Worm (Caenorhabditis elegans) whole organism, L1 larva: ENCODE results near the gene ZK1307.4.

Source experiments
- C16A3.4 ChIP-seq: fragments of 150-350 bp; optimal IDR thresholded peaks from 2 replicates; lab custom pipeline; 2014; ENCODE audit warnings: missing biosample characterization, missing genetic modification characterization
- C34B4.2 ChIP-seq: sonication (generic microtip); optimal IDR thresholded peaks from 2 replicates; lab custom pipeline; 2017; ENCODE audit warnings: mild to moderate bottlenecking, missing genetic modification characterization, missing compliant biosample characterization
- F16B12.6 ChIP-seq: fragments of 150-350 bp; optimal IDR thresholded peaks from 2 replicates; lab custom pipeline; 2014; ENCODE audit warnings: missing biosample characterization, missing genetic modification characterization
- alr-1 ChIP-seq: fragments of 200-800 bp; sonication (Bioruptor generic); optimal IDR thresholded peaks from 2 replicates; lab custom pipeline; 2018; ENCODE audit warnings: borderline replicate concordance, mild to moderate bottlenecking, missing genetic modification characterization, missing compliant biosample characterization
- aly-2 ChIP-seq: fragments of 150-350 bp; optimal IDR thresholded peaks from 2 replicates; lab custom pipeline; 2014; ENCODE audit warnings: missing biosample characterization, missing genetic modification characterization
- blmp-1 ChIP-seq: fragments of 150-350 bp; optimal IDR thresholded peaks from 2 replicates; lab custom pipeline; 2014; ENCODE audit warnings: missing biosample characterization, missing genetic modification characterization
- ceh-90 ChIP-seq: sonication (generic microtip); optimal IDR thresholded peaks from 2 replicates; lab custom pipeline; 2016; ENCODE audit warnings: missing genetic modification characterization, missing compliant biosample characterization
- dsc-1 ChIP-seq: sonication (generic microtip); optimal IDR thresholded peaks from 2 replicates; lab custom pipeline; 2016; ENCODE audit warnings: mild to moderate bottlenecking, missing genetic modification characterization, missing compliant biosample characterization
- egl-13 ChIP-seq: sonication (generic microtip); optimal IDR thresholded peaks from 2 replicates; lab custom pipeline; 2016; ENCODE audit warnings: missing genotype, missing genetic modification reagents, missing genetic modification characterization, missing compliant biosample characterization
- elt-3 ChIP-seq, 6 experiments: fragments of 150-350 bp in 1 of 6; sonication (generic microtip); optimal IDR thresholded peaks; 2 replicates each; lab custom pipeline; 2017 to 2018; ENCODE audit warnings: missing biosample characterization in 6 of 6, missing genetic modification characterization in 6 of 6, inconsistent platforms in 1 of 6
- fkh-10 ChIP-seq: sonication (generic microtip); optimal IDR thresholded peaks from 2 replicates; lab custom pipeline; 2017; ENCODE audit warnings: missing biosample characterization, missing genetic modification reagents, missing genetic modification characterization
- fkh-4 ChIP-seq: sonication (generic microtip); optimal IDR thresholded peaks from 2 replicates; lab custom pipeline; 2016; ENCODE audit warnings: missing compliant biosample characterization, missing genetic modification characterization, borderline replicate concordance
- fkh-8 ChIP-seq: sonication (generic microtip); optimal IDR thresholded peaks from 2 replicates; lab custom pipeline; 2016; ENCODE audit warnings: mild to moderate bottlenecking, missing genetic modification characterization, missing compliant biosample characterization
- hlh-17 ChIP-seq: fragments of 200-800 bp; sonication (Bioruptor generic); optimal IDR thresholded peaks from 2 replicates; lab custom pipeline; 2018; ENCODE audit warnings: missing genetic modification characterization, mild to moderate bottlenecking, missing compliant biosample characterization, moderate library complexity, borderline replicate concordance
- hlh-4 ChIP-seq: sonication (generic microtip); optimal IDR thresholded peaks from 2 replicates; lab custom pipeline; 2016; ENCODE audit warnings: mild to moderate bottlenecking, missing genetic modification characterization, missing compliant biosample characterization
- isw-1 ChIP-seq: fragments of 200-800 bp; sonication (Bioruptor generic); IDR thresholded peaks from 2 replicates; pipeline ENCODE4 v1.3.6; 2022; ENCODE audit warnings: missing genetic modification characterization, missing compliant biosample characterization
- jun-1 ChIP-seq: fragments of 150-350 bp; optimal IDR thresholded peaks from 2 replicates; lab custom pipeline; 2014; ENCODE audit warnings: missing biosample characterization, missing genetic modification reagents, missing genetic modification characterization
- lin-13 ChIP-seq: fragments of 150-350 bp; optimal IDR thresholded peaks from 2 replicates; lab custom pipeline; 2014; ENCODE audit warnings: missing biosample characterization, missing genetic modification reagents, missing genetic modification characterization
- lin-14 ChIP-seq: fragments of 200-800 bp; sonication (Bioruptor generic); optimal IDR thresholded peaks from 2 replicates; lab custom pipeline; 2018; ENCODE audit warnings: mild to moderate bottlenecking, missing genetic modification characterization, moderate library complexity, missing compliant biosample characterization
- lin-35 ChIP-seq, 2 experiments: fragments of 150-350 bp; optimal IDR thresholded peaks; 2 replicates each; lab custom pipeline; 2014; ENCODE audit warnings: missing biosample characterization in 2 of 2, missing genetic modification characterization in 2 of 2, missing genetic modification reagents in 2 of 2
- lsy-2 ChIP-seq, 2 experiments: fragments of 150-350 bp; optimal IDR thresholded peaks; 2 replicates each; lab custom pipeline; 2014; ENCODE audit warnings: missing biosample characterization in 2 of 2, missing genetic modification characterization in 2 of 2
- mef-2 ChIP-seq: fragments of 150-350 bp; optimal IDR thresholded peaks from 2 replicates; lab custom pipeline; 2014; ENCODE audit warnings: missing biosample characterization, missing genetic modification characterization
- mep-1 ChIP-seq: fragments of 150-350 bp; optimal IDR thresholded peaks from 2 replicates; lab custom pipeline; 2014; ENCODE audit warnings: missing biosample characterization, missing genetic modification characterization
- nhr-11 ChIP-seq: fragments of 150-350 bp; optimal IDR thresholded peaks from 2 replicates; lab custom pipeline; 2014; ENCODE audit warnings: missing biosample characterization, missing genetic modification characterization
- nhr-20 ChIP-seq: sonication (generic microtip); optimal IDR thresholded peaks from 2 replicates; lab custom pipeline; 2016; ENCODE audit warnings: mild to moderate bottlenecking, missing genetic modification characterization, missing compliant biosample characterization
- nhr-28 ChIP-seq: fragments of 150-350 bp; optimal IDR thresholded peaks from 2 replicates; lab custom pipeline; 2014; ENCODE audit warnings: missing biosample characterization, missing genetic modification characterization
- nhr-90 ChIP-seq: sonication (generic microtip); optimal IDR thresholded peaks from 2 replicates; lab custom pipeline; 2016; ENCODE audit warnings: mild to moderate bottlenecking, missing genetic modification characterization, missing compliant biosample characterization; ENCODE audit not compliant: poor library complexity
- pag-3 ChIP-seq: sonication (generic microtip); optimal IDR thresholded peaks from 2 replicates; lab custom pipeline; 2017; ENCODE audit warnings: missing genetic modification characterization, mild to moderate bottlenecking, missing compliant biosample characterization, antibody characterized with exemption, borderline replicate concordance; ENCODE audit not compliant: insufficient read depth
- pax-3 ChIP-seq: fragments of 200-800 bp; sonication (Bioruptor generic); optimal IDR thresholded peaks from 2 replicates; lab custom pipeline; 2018; ENCODE audit warnings: mild to moderate bottlenecking, missing genetic modification characterization, moderate library complexity, missing compliant biosample characterization
- pqm-1 ChIP-seq: sonication (generic microtip); optimal IDR thresholded peaks from 3 replicates; lab custom pipeline; 2017; ENCODE audit warnings: missing biosample characterization, missing genetic modification characterization
- rnt-1 ChIP-seq: sonication (generic microtip); optimal IDR thresholded peaks from 2 replicates; lab custom pipeline; 2016; ENCODE audit warnings: mild to moderate bottlenecking, missing genetic modification characterization, moderate library complexity, missing compliant biosample characterization
- skn-1 ChIP-seq: fragments of 150-350 bp; optimal IDR thresholded peaks from 2 replicates; lab custom pipeline; 2014; ENCODE audit warnings: missing biosample characterization, missing genetic modification characterization
- snu-23 ChIP-seq: sonication (generic microtip); optimal IDR thresholded peaks from 2 replicates; lab custom pipeline; 2016; ENCODE audit warnings: missing genetic modification characterization, missing compliant biosample characterization
- swsn-7 ChIP-seq: sonication (generic microtip); optimal IDR thresholded peaks from 2 replicates; lab custom pipeline; 2016; ENCODE audit warnings: missing genetic modification characterization, missing compliant biosample characterization
- tbx-2 ChIP-seq: sonication (generic microtip); optimal IDR thresholded peaks from 2 replicates; lab custom pipeline; 2016; ENCODE audit warnings: missing genetic modification characterization, missing compliant biosample characterization
- unc-30 ChIP-seq: sonication (generic microtip); optimal IDR thresholded peaks from 2 replicates; lab custom pipeline; 2017; ENCODE audit warnings: missing biosample characterization, missing genetic modification characterization
- unc-62 ChIP-seq: fragments of 150-350 bp; optimal IDR thresholded peaks from 2 replicates; lab custom pipeline; 2014; ENCODE audit warnings: missing biosample characterization, missing genetic modification reagents, missing genetic modification characterization
- zag-1 ChIP-seq: fragments of 150-350 bp; optimal IDR thresholded peaks from 2 replicates; lab custom pipeline; 2014; ENCODE audit warnings: missing biosample characterization, missing genetic modification characterization
- ztf-11 ChIP-seq, 2 experiments: sonication (generic microtip); optimal IDR thresholded peaks; 2 replicates each; lab custom pipeline; 2016 to 2017; ENCODE audit warnings: missing genetic modification characterization in 2 of 2, missing biosample characterization in 1 of 2, missing compliant biosample characterization in 1 of 2
- ztf-4 ChIP-seq: fragments of 150-350 bp; optimal IDR thresholded peaks from 2 replicates; lab custom pipeline; 2014; ENCODE audit warnings: missing biosample characterization, missing genetic modification characterization

Gene ZK1307.4

DNA sequence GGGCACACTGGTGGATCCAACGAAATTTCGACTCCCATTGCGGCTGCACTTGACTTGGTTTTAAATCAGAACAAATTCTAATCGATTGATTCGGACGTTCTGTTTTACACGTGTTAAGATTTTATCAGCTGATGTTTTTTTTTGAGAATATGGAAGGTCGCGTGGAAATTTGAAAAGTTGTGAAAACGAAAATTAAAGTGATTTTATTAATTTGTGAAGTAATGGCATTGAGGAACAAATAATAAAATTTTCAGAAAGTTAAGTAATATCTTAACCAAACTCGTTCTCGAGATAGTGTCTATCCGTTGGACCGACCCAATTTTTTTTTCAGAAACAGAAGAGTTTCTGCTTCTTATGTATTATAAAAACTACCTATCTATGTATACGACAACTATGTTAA, at the start of gene ZK1307.4:
ZK1307.4 (minus strand) TSS at position 101 of the 400 bp plus-strand sequence.
- TF ChIP-seq unc-62 (GFP tag; lab: Kevin White, UChicago): no peak
- TF ChIP-seq hlh-17 (GFP tag; lab: Kevin White, UChicago): no peak
- no peak for TF ChIP-seq dsc-1 (tag; lab: Kevin White, UChicago)
- TF ChIP-seq snu-23: no peak
- no peak for TF ChIP-seq pag-3 (tag; lab: Kevin White, UChicago)
- no peak for TF ChIP-seq pqm-1 (tag; lab: Kevin White, UChicago)
- TF ChIP-seq nhr-28: no peak
- TF ChIP-seq hlh-4 (tag; lab: Kevin White, UChicago): no peak
- TF ChIP-seq elt-3 (tag; optimal IDR thresholded peaks at IDR 0.05; lab: Kevin White, UChicago): no peak
- no peak for TF ChIP-seq alr-1 (tag; lab: Kevin White, UChicago)
- no peak for TF ChIP-seq ceh-90 (tag; lab: Kevin White, UChicago)
- no peak for TF ChIP-seq F16B12.6 (tag; lab: Kevin White, UChicago)

- TF ChIP-seq aly-2: no peak
- no peak for TF ChIP-seq rnt-1 (tag; lab: Kevin White, UChicago)
- no peak for TF ChIP-seq pax-3 (tag; lab: Kevin White, UChicago)
- TF ChIP-seq ztf-4 (tag; lab: Kevin White, UChicago): no peak
- no peak for TF ChIP-seq lsy-2 (tag; optimal IDR thresholded peaks at IDR 0.05; lab: Kevin White, UChicago)
- no peak for TF ChIP-seq nhr-11
- no peak for TF ChIP-seq swsn-7 (tag; lab: Kevin White, UChicago)
- no peak for TF ChIP-seq C34B4.2 (tag; lab: Kevin White, UChicago)
- no peak for TF ChIP-seq hlh-4 (tag; lab: Kevin White, UChicago)
These were observed 48.8 kb upstream of the ZK1307.4 start, which contains the start of the genes Y53C12A.8 and Y53C12A.7 for ce11 chrII:9700363-9700762. TSS of gene Y53C12A.8 (minus strand) at chrII:9700463. TSS of gene Y53C12A.7 (plus strand) at chrII:9700543.

DNA sequence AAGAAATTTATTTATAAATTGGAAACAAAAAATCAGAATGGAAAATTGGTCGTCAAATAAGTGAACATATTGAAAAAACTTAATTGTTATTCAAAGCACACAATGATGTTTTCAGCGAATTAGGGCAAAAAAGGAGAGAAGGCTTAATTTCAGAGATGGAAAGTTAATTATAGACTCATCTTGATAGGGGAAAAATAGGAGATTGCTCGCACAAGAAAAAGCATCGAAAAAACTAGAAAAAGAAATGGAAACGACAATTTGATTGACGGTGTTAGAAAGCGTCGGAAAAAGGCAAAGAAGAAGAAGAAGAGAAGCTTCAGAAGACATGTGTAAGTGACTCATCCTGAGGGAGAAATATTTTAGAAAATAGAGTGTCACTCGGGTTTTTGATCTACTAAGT, 44.3 kb upstream of the ZK1307.4 start:
- no peak for TF ChIP-seq zag-1 (tag; lab: Kevin White, UChicago)
- no peak for TF ChIP-seq blmp-1 (tag; lab: Kevin White, UChicago)
- TF ChIP-seq lin-14 (GFP tag; lab: Kevin White, UChicago): peak; percentile 46
- TF ChIP-seq fkh-10: peak; percentile 43

ce11 chrII:9691839-9692238, 40.2 kb upstream of the ZK1307.4 start, which contains the start of gene nlp-11:
TSS of gene nlp-11 (minus strand) at chrII:9691939.
- no peak for TF ChIP-seq skn-1 (tag; lab: Kevin White, UChicago)
- no peak for TF ChIP-seq nhr-20 (tag; lab: Kevin White, UChicago)
- no peak for TF ChIP-seq tbx-2 (tag; lab: Kevin White, UChicago)
- TF ChIP-seq lin-35 (GFP tag; optimal IDR thresholded peaks at IDR 0.05; lab: Kevin White, UChicago): no peak
- TF ChIP-seq fkh-8: no peak
- TF ChIP-seq C16A3.4 (tag; lab: Kevin White, UChicago): no peak
- TF ChIP-seq mef-2 (tag; lab: Kevin White, UChicago): no peak
- TF ChIP-seq isw-1 (GFP tag; lab: Robert Waterston, UW): no peak
- no peak for TF ChIP-seq mep-1 (tag; lab: Kevin White, UChicago)
- TF ChIP-seq jun-1 (tag; lab: Kevin White, UChicago): no peak
- TF ChIP-seq fkh-4 (tag; lab: Kevin White, UChicago): no peak
- no peak for TF ChIP-seq nhr-90 (tag; lab: Kevin White, UChicago)
- TF ChIP-seq alr-1 (tag; lab: Kevin White, UChicago): no peak
- TF ChIP-seq hlh-17 (GFP tag; lab: Kevin White, UChicago): no peak
- TF ChIP-seq unc-30 (tag; lab: Kevin White, UChicago): no peak
- TF ChIP-seq lin-13 (GFP tag; lab: Kevin White, UChicago): no peak
- no peak for TF ChIP-seq egl-13 (tag; lab: Kevin White, UChicago)
- no peak for TF ChIP-seq pag-3 (tag; lab: Kevin White, UChicago)
- TF ChIP-seq ztf-11 (tag; optimal IDR thresholded peaks at IDR 0.05; lab: Kevin White, UChicago): no peak
